Fruit fly (Drosophila melanogaster) whole organism: ENCODE data around the gene viaf.

Experiments
- CG8478 ChIP-seq: fragments of >200 bp; optimal IDR thresholded peaks from 2 replicates; lab custom pipeline; 2018; ENCODE audit warnings: inconsistent platforms
- Dll ChIP-seq: fragments of >200 bp; optimal IDR thresholded peaks from 2 replicates; lab custom pipeline; 2017
- EcR ChIP-seq, 2 experiments: fragments of >200 bp; optimal IDR thresholded peaks; 2 replicates each; lab custom pipeline; 2017; ENCODE audit warnings: missing biosample characterization in 2 of 2, missing genetic modification characterization in 2 of 2, missing genetic modification reagents in 2 of 2
- pan ChIP-seq: fragments of >200 bp; optimal IDR thresholded peaks from 2 replicates; lab custom pipeline; 2017
- psq ChIP-seq: fragments of >200 bp; optimal IDR thresholded peaks from 2 replicates; lab custom pipeline; 2017
- usp ChIP-seq: fragments of >200 bp; optimal IDR thresholded peaks from 2 replicates; lab custom pipeline; 2017; ENCODE audit warnings: missing biosample characterization, missing genetic modification characterization, mixed read lengths

viaf gene

dm6 chr3L:11974605-11975004 lies 18.4 kb downstream of the viaf start, which contains the start of gene CG14125:
TSS of gene CG14125 (plus strand) at chr3L:11974905.
- TF ChIP-seq Dll (lab: Kevin White, UChicago), result no peak
- TF ChIP-seq CG8478 (lab: Kevin White, UChicago), result no peak
- TF ChIP-seq psq (lab: Kevin White, UChicago), result no peak
- no peak for TF ChIP-seq usp (GFP tag; lab: Kevin White, UChicago)
- no peak for TF ChIP-seq pan
- TF ChIP-seq EcR (GFP tag; optimal IDR thresholded peaks at IDR 0.05; lab: Kevin White, UChicago), result no peak

- no peak for TF ChIP-seq EcR (GFP tag; optimal IDR thresholded peaks at IDR 0.05; lab: Kevin White, UChicago)
- no peak for TF ChIP-seq CG8478 (lab: Kevin White, UChicago)
- TF ChIP-seq usp (GFP tag; lab: Kevin White, UChicago), result no peak
- TF ChIP-seq Dll (lab: Kevin White, UChicago), result no peak
- TF ChIP-seq pan, result no peak
- TF ChIP-seq psq (lab: Kevin White, UChicago), result no peak
Observed at dm6 chr3L:11973690-11974089, 19.3 kb downstream of the viaf start, which contains the start of gene CG42397. TSS of gene CG42397 (minus strand) at chr3L:11973790.

- TF ChIP-seq pan, result no peak
- TF ChIP-seq EcR (GFP tag; optimal IDR thresholded peaks at IDR 0.05; lab: Kevin White, UChicago), result no peak
- TF ChIP-seq psq (lab: Kevin White, UChicago), result no peak
- no peak for TF ChIP-seq CG8478 (lab: Kevin White, UChicago)
- no peak for TF ChIP-seq usp (GFP tag; lab: Kevin White, UChicago)
- no peak for TF ChIP-seq Dll (lab: Kevin White, UChicago)
Observed at dm6 chr3L:11972879-11973278, 20.1 kb downstream of the viaf start, which contains the start of gene Muc68E. TSS of gene Muc68E (minus strand) at chr3L:11972979.

dm6 chr3L:11966104-11966503 lies 26.9 kb downstream of the viaf start, which contains the start of gene prc:
TSS of gene prc (minus strand) at chr3L:11966131.
- TF ChIP-seq Dll (lab: Kevin White, UChicago), result no peak
- no peak for TF ChIP-seq CG8478 (lab: Kevin White, UChicago)
- TF ChIP-seq pan, result no peak
- no peak for TF ChIP-seq usp (GFP tag; lab: Kevin White, UChicago)
- no peak for TF ChIP-seq psq (lab: Kevin White, UChicago)
- TF ChIP-seq EcR (GFP tag; optimal IDR thresholded peaks at IDR 0.05; lab: Kevin White, UChicago), result no peak

- TF ChIP-seq usp (GFP tag; lab: Kevin White, UChicago) (no peak), CG8478 (lab: Kevin White, UChicago) (no peak), EcR (GFP tag; optimal IDR thresholded peaks at IDR 0.05; lab: Kevin White, UChicago) (no peak), psq (lab: Kevin White, UChicago) (no peak), pan (no peak), Dll (lab: Kevin White, UChicago) (no peak)
Observed at dm6 chr3L:11957669-11958333, 35.2 kb downstream of the viaf start, which contains the start of the genes CG11570 and CG43294. TSS of gene CG11570 (minus strand) at chr3L:11957769. TSS of gene CG43294 (plus strand) at chr3L:11958283.

- TF ChIP-seq usp (GFP tag; lab: Kevin White, UChicago) (no peak), Dll (lab: Kevin White, UChicago) (no peak)
Observed at dm6 chr3L:11953783-11954182, 39.2 kb downstream of the viaf start, which contains the start of gene CG7248. TSS of gene CG7248 (plus strand) at chr3L:11954083.

- no peak for TF ChIP-seq psq (lab: Kevin White, UChicago)
- no peak for TF ChIP-seq EcR (GFP tag; optimal IDR thresholded peaks at IDR 0.05; lab: Kevin White, UChicago)
- no peak for TF ChIP-seq usp (GFP tag; lab: Kevin White, UChicago)
- no peak for TF ChIP-seq CG8478 (lab: Kevin White, UChicago)
- no peak for TF ChIP-seq Dll (lab: Kevin White, UChicago)
- no peak for TF ChIP-seq pan
Observed at dm6 chr3L:11953217-11953616, 39.8 kb downstream of the viaf start, which contains the start of gene obst-G. TSS of gene obst-G (minus strand) at chr3L:11953317.

- no peak for TF ChIP-seq usp (GFP tag; lab: Kevin White, UChicago)
- TF ChIP-seq pan, result no peak
- TF ChIP-seq CG8478 (lab: Kevin White, UChicago), result no peak
- no peak for TF ChIP-seq Dll (lab: Kevin White, UChicago)
- TF ChIP-seq psq (lab: Kevin White, UChicago), result no peak
- no peak for TF ChIP-seq EcR (GFP tag; optimal IDR thresholded peaks at IDR 0.05; lab: Kevin White, UChicago)
Observed at dm6 chr3L:11949539-11949938, 43.4 kb downstream of the viaf start, which contains the start of gene CG17826. TSS of gene CG17826 (plus strand) at chr3L:11949839.

- TF ChIP-seq pan (no peak), Dll (lab: Kevin White, UChicago) (no peak), psq (lab: Kevin White, UChicago) (no peak), CG8478 (lab: Kevin White, UChicago) (no peak), usp (GFP tag; lab: Kevin White, UChicago) (no peak), EcR (GFP tag; optimal IDR thresholded peaks at IDR 0.05; lab: Kevin White, UChicago) (no peak)
Observed at dm6 chr3L:11947357-11947756, 45.6 kb downstream of the viaf start, which contains the start of gene CG7252. TSS of gene CG7252 (plus strand) at chr3L:11947675.

- no peak for TF ChIP-seq pan
- TF ChIP-seq CG8478 (lab: Kevin White, UChicago), result no peak
- no peak for TF ChIP-seq Dll (lab: Kevin White, UChicago)
- TF ChIP-seq EcR (GFP tag; optimal IDR thresholded peaks at IDR 0.05; lab: Kevin White, UChicago), result no peak
Observed at dm6 chr3L:11944752-11945151, 48.2 kb downstream of the viaf start, which contains the start of gene CG5883. TSS of gene CG5883 (minus strand) at chr3L:11944852.
